Worm (Caenorhabditis elegans): Measurements from ENCODE around the gene srh-257.

DNA sequence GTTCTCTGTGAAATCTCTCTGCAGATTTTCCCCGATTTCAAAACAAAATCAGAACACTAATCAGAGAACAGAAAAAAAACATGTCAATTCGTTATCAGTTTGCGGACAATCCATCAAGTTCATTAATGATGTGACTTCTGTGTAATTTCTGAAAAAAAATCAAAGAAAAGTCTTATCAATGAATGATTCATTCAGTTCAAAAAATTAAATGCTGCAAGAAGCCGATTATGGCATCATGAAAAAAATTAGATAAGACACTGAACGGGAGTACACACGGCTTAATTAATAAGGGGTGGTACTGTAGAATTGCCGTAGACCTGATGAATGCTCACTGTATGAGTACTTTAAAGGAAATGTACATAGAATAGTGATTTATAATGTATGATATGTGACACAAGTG is 29.1 kb downstream of the srh-257 start:
- no peak for TF ChIP-seq cog-1 (tag; optimal IDR thresholded peaks at IDR 0.05)
- TF ChIP-seq ztf-23 (GFP tag; IDR thresholded peaks at IDR 0.05) = no peak
- no peak for TF ChIP-seq ref-1 (GFP tag; conservative IDR thresholded peaks at IDR 0.05)
- no peak for TF ChIP-seq klf-2 (GFP tag; conservative IDR thresholded peaks at IDR 0.05)
